Fruit fly (Drosophila melanogaster) whole organism, embryonic: ENCODE data around the gene Hel25E.

Experiments
- CG10147 ChIP-seq: fragments of 200-800 bp; sonication (Bioruptor generic); optimal IDR thresholded peaks from 2 replicates; lab custom pipeline; 2019; ENCODE audit warnings: missing biosample characterization, mild to moderate bottlenecking, missing genetic modification characterization, moderate library complexity
- CG10209 ChIP-seq: fragments of 200-800 bp; sonication (Bioruptor generic); optimal IDR thresholded peaks from 3 replicates; lab custom pipeline; 2017; ENCODE audit warnings: missing biosample characterization, mild to moderate bottlenecking, missing genetic modification characterization, missing genetic modification reagents
- CG11247 ChIP-seq: fragments of 200-800 bp; sonication (Bioruptor generic); IDR thresholded peaks from 2 replicates; pipeline ENCODE4 v1.3.6; 2022; ENCODE audit warnings: missing biosample characterization, missing genetic modification characterization
- CG11723 ChIP-seq: fragments of 200-800 bp; sonication (Bioruptor generic); optimal IDR thresholded peaks from 2 replicates; lab custom pipeline; 2017; ENCODE audit warnings: missing biosample characterization, mild to moderate bottlenecking, missing genetic modification characterization
- CG13123 ChIP-seq: fragments of 200-800 bp; sonication (Bioruptor generic); optimal IDR thresholded peaks from 2 replicates; lab custom pipeline; 2016; ENCODE audit warnings: missing biosample characterization, missing genetic modification characterization
- CG16813 ChIP-seq: fragments of 200-800 bp; sonication (Bioruptor generic); IDR thresholded peaks from 3 replicates; pipeline ENCODE4 v1.3.6; 2022; ENCODE audit warnings: missing biosample characterization, missing genetic modification characterization; ENCODE audit not compliant: partially characterized antibody
- CG16815 ChIP-seq: fragments of 200-800 bp; sonication (Bioruptor generic); optimal IDR thresholded peaks from 3 replicates; lab custom pipeline; 2017; ENCODE audit warnings: missing biosample characterization, mild to moderate bottlenecking, missing genetic modification characterization
- CG17186 ChIP-seq: fragments of 200-800 bp; sonication (Bioruptor generic); optimal IDR thresholded peaks from 3 replicates; lab custom pipeline; 2017; ENCODE audit warnings: missing biosample characterization, missing genetic modification reagents, missing genetic modification characterization
- CG17328 ChIP-seq: fragments of 200-800 bp; sonication (Bioruptor generic); IDR thresholded peaks from 2 replicates; pipeline ENCODE4 v1.3.6; 2022; ENCODE audit warnings: missing biosample characterization, missing genetic modification characterization
- CG17385 ChIP-seq: fragments of 200-800 bp; sonication (Bioruptor generic); optimal IDR thresholded peaks from 3 replicates; lab custom pipeline; 2018; ENCODE audit warnings: missing biosample characterization, mild to moderate bottlenecking, missing genetic modification characterization
- CG18262 ChIP-seq: fragments of 200-800 bp; optimal IDR thresholded peaks from 3 replicates; lab custom pipeline; 2019; ENCODE audit warnings: missing biosample characterization, mild to moderate bottlenecking, missing genetic modification characterization, moderate library complexity
- CG3065 ChIP-seq: fragments of 200-800 bp; sonication (Bioruptor generic); optimal IDR thresholded peaks from 2 replicates; lab custom pipeline; 2016; ENCODE audit warnings: missing biosample characterization, missing genetic modification characterization
- CG4707 ChIP-seq: fragments of 200-800 bp; sonication (Bioruptor generic); optimal IDR thresholded peaks from 2 replicates; lab custom pipeline; 2018; ENCODE audit warnings: missing biosample characterization, mild to moderate bottlenecking, missing genetic modification characterization, moderate library complexity
- CG4854 ChIP-seq: fragments of 200-800 bp; sonication (Bioruptor generic); optimal IDR thresholded peaks from 2 replicates; lab custom pipeline; 2016; ENCODE audit warnings: missing biosample characterization, missing genetic modification characterization, inconsistent platforms
- CG5180 ChIP-seq: fragments of 200-800 bp; sonication (Bioruptor generic); optimal IDR thresholded peaks from 3 replicates; lab custom pipeline; 2017; ENCODE audit warnings: missing biosample characterization, missing genetic modification characterization, mild to moderate bottlenecking, moderate library complexity, missing genetic modification reagents
- CG5953 ChIP-seq: fragments of 200-800 bp; sonication (Bioruptor generic); IDR thresholded peaks from 2 replicates; pipeline ENCODE4 v1.3.6; 2022; ENCODE audit warnings: missing biosample characterization, missing genetic modification characterization
- CG6791 ChIP-seq: fragments of 200-800 bp; sonication (Bioruptor generic); IDR thresholded peaks from 3 replicates; pipeline ENCODE4 v1.3.6; 2022; ENCODE audit warnings: missing biosample characterization, missing genetic modification characterization; ENCODE audit not compliant: partially characterized antibody
- CG7745 ChIP-seq: fragments of 200-800 bp; sonication (Bioruptor generic); optimal IDR thresholded peaks from 2 replicates; lab custom pipeline; 2018; ENCODE audit warnings: missing biosample characterization, mild to moderate bottlenecking, missing genetic modification characterization, moderate library complexity
- CG8089 ChIP-seq: fragments of 200-800 bp; sonication (Bioruptor generic); optimal IDR thresholded peaks from 3 replicates; lab custom pipeline; 2016; ENCODE audit warnings: missing biosample characterization, missing genetic modification characterization
- CG9876 ChIP-seq: fragments of 200-800 bp; sonication (Bioruptor generic); optimal IDR thresholded peaks from 2 replicates; lab custom pipeline; 2016; ENCODE audit warnings: missing biosample characterization, missing genetic modification characterization
- Camta ChIP-seq: fragments of 200-800 bp; sonication (Bioruptor generic); optimal IDR thresholded peaks from 2 replicates; lab custom pipeline; 2016; ENCODE audit warnings: missing biosample characterization, missing genetic modification characterization
- CkIIα-i1 ChIP-seq: fragments of 200-800 bp; sonication (Bioruptor generic); IDR thresholded peaks from 2 replicates; pipeline ENCODE4 v1.3.6; 2022; ENCODE audit warnings: missing biosample characterization, missing genetic modification characterization
- Deaf1 ChIP-seq: fragments of 200-800 bp; optimal IDR thresholded peaks from 3 replicates; lab custom pipeline; 2019; ENCODE audit warnings: missing biosample characterization, mild to moderate bottlenecking, missing genetic modification characterization, moderate library complexity
- Dp ChIP-seq: fragments of 200-800 bp; sonication (Bioruptor generic); optimal IDR thresholded peaks from 2 replicates; lab custom pipeline; 2018; ENCODE audit warnings: missing biosample characterization, mild to moderate bottlenecking, missing genetic modification characterization, moderate library complexity
- ERR ChIP-seq: fragments of 200-800 bp; sonication (Bioruptor generic); optimal IDR thresholded peaks from 2 replicates; lab custom pipeline; 2016; ENCODE audit warnings: missing biosample characterization, missing genetic modification characterization
- Eip74EF ChIP-seq, 2 experiments: fragments of 200-800 bp in 1 of 2; fragments of >200 bp in 1 of 2; sonication (Bioruptor generic) in 1 of 2; optimal IDR thresholded peaks; 2 replicates each; lab custom pipeline; 2017 to 2019; ENCODE audit warnings: missing biosample characterization in 2 of 2, missing genetic modification characterization in 2 of 2, mild to moderate bottlenecking in 1 of 2, moderate library complexity in 1 of 2
- HLH3B ChIP-seq: fragments of 200-800 bp; sonication (Bioruptor generic); IDR thresholded peaks from 2 replicates; pipeline ENCODE4 v1.3.6; 2022; ENCODE audit warnings: missing biosample characterization, missing genetic modification characterization
- Jarid2 ChIP-seq: fragments of 200-800 bp; sonication (Bioruptor generic); optimal IDR thresholded peaks from 3 replicates; lab custom pipeline; 2017; ENCODE audit warnings: mild to moderate bottlenecking, missing biosample characterization, missing genetic modification reagents, missing genetic modification characterization
- Lpt ChIP-seq: fragments of >200 bp; optimal IDR thresholded peaks from 2 replicates; lab custom pipeline; 2018; ENCODE audit warnings: missing biosample characterization, missing genetic modification characterization
- Mad ChIP-seq: fragments of 200-800 bp; sonication (Bioruptor generic); optimal IDR thresholded peaks from 2 replicates; lab custom pipeline; 2016; ENCODE audit warnings: missing biosample characterization, missing genetic modification characterization
- ac ChIP-seq: fragments of 200-800 bp; sonication (Bioruptor generic); optimal IDR thresholded peaks from 3 replicates; lab custom pipeline; 2017; ENCODE audit warnings: missing biosample characterization, mild to moderate bottlenecking, missing genetic modification characterization
- aop ChIP-seq: fragments of 200-800 bp; sonication (Bioruptor generic); IDR thresholded peaks from 2 replicates; pipeline ENCODE4 v1.3.6; 2022; ENCODE audit warnings: missing biosample characterization, missing genetic modification characterization
- chn ChIP-seq: fragments of 200-800 bp; sonication (Bioruptor generic); optimal IDR thresholded peaks from 2 replicates; lab custom pipeline; 2016; ENCODE audit warnings: missing biosample characterization, missing genetic modification characterization
- dmrt11E ChIP-seq: fragments of 200-800 bp; sonication (Bioruptor generic); optimal IDR thresholded peaks from 3 replicates; lab custom pipeline; 2018; ENCODE audit warnings: missing biosample characterization, mild to moderate bottlenecking, missing genetic modification characterization, moderate library complexity
- exex ChIP-seq: fragments of 200-800 bp; sonication (Bioruptor generic); optimal IDR thresholded peaks from 4 replicates; lab custom pipeline; 2018; ENCODE audit warnings: missing biosample characterization, mild to moderate bottlenecking, missing genetic modification characterization, moderate library complexity
- gro ChIP-seq: fragments of 200-800 bp; sonication (Bioruptor generic); optimal IDR thresholded peaks from 2 replicates; lab custom pipeline; 2016; ENCODE audit warnings: missing biosample characterization, missing genetic modification characterization
- inv ChIP-seq: fragments of 200-800 bp; sonication (Bioruptor generic); IDR thresholded peaks from 2 replicates; pipeline ENCODE4 v1.3.6; 2022; ENCODE audit warnings: missing biosample characterization, missing genetic modification characterization; ENCODE audit not compliant: partially characterized antibody
- lov ChIP-seq, 2 experiments: fragments of 200-800 bp in 1 of 2; fragments of >200 bp in 1 of 2; sonication (Bioruptor generic) in 1 of 2; IDR thresholded peaks in 1 of 2; optimal IDR thresholded peaks in 1 of 2; 2 replicates in 1 of 2; 3 replicates in 1 of 2; pipeline versions ENCODE4 v1.3.6 to Lab custom; 2017 to 2022; ENCODE audit warnings: missing biosample characterization in 1 of 2, missing genetic modification characterization in 1 of 2
- nmo ChIP-seq: fragments of 200-800 bp; sonication (Bioruptor generic); optimal IDR thresholded peaks from 2 replicates; lab custom pipeline; 2018; ENCODE audit warnings: missing biosample characterization, mild to moderate bottlenecking, missing genetic modification characterization, moderate library complexity
- nom ChIP-seq: fragments of 200-800 bp; sonication (Bioruptor generic); optimal IDR thresholded peaks from 2 replicates; lab custom pipeline; 2017; ENCODE audit warnings: missing biosample characterization, missing genetic modification characterization, mild to moderate bottlenecking, moderate library complexity, missing genetic modification reagents
- peb ChIP-seq: fragments of 200-800 bp; sonication (Bioruptor generic); IDR thresholded peaks from 2 replicates; pipeline ENCODE4 v1.3.6; 2022; ENCODE audit warnings: missing biosample characterization, missing genetic modification characterization
- repo ChIP-seq: fragments of 200-800 bp; sonication (Bioruptor generic); optimal IDR thresholded peaks from 2 replicates; lab custom pipeline; 2016; ENCODE audit warnings: missing biosample characterization, missing genetic modification characterization
- ro ChIP-seq: fragments of 200-800 bp; sonication (Bioruptor generic); IDR thresholded peaks from 2 replicates; pipeline ENCODE4 v1.3.6; 2022; ENCODE audit warnings: missing biosample characterization, missing genetic modification characterization
- sc ChIP-seq, 3 experiments: fragments of >200 bp in 2 of 3; fragments of 200-800 bp in 1 of 3; sonication (Bioruptor generic) in 1 of 3; optimal IDR thresholded peaks; 2 replicates in 2 of 3; 3 replicates in 1 of 3; lab custom pipeline; 2017; ENCODE audit warnings: mild to moderate bottlenecking in 1 of 3, missing biosample characterization in 1 of 3, missing genetic modification characterization in 1 of 3, missing genetic modification reagents in 1 of 3
- sd ChIP-seq: fragments of 200-800 bp; sonication (Bioruptor generic); optimal IDR thresholded peaks from 3 replicates; lab custom pipeline; 2018; ENCODE audit warnings: missing biosample characterization, mild to moderate bottlenecking, missing genetic modification characterization, moderate library complexity
- stc ChIP-seq: fragments of 200-800 bp; sonication (Bioruptor generic); IDR thresholded peaks from 2 replicates; pipeline ENCODE4 v1.3.6; 2022; ENCODE audit warnings: missing biosample characterization, missing genetic modification characterization
- tx ChIP-seq: fragments of 200-800 bp; sonication (Bioruptor generic); optimal IDR thresholded peaks from 2 replicates; lab custom pipeline; 2016; ENCODE audit warnings: missing biosample characterization, missing genetic modification characterization
- unpg ChIP-seq: fragments of 200-800 bp; sonication (Bioruptor generic); optimal IDR thresholded peaks from 3 replicates; lab custom pipeline; 2018; ENCODE audit warnings: missing biosample characterization, mild to moderate bottlenecking, missing genetic modification characterization, moderate library complexity

The Hel25E gene

dm6 chr2L:5523848-5524473 is 18.2 kb downstream of the Hel25E start, which contains the start of the genes Vps52 and Elp4 (continued):
- TF ChIP-seq CG10209 (GFP tag; lab: Kevin White, UChicago) (peak; percentile 71), CG5180 (no peak), CG16813 (GFP tag; lab: Robert Waterston, UW) (peak; percentile 73), CG6791 (peak; percentile 80), nom (GFP tag; lab: Kevin White, UChicago) (peak; percentile 21), CG9876 (GFP tag; lab: Kevin White, UChicago) (peak; percentile 32), ro (GFP tag; lab: Robert Waterston, UW) (no peak), CG3065 (GFP tag; lab: Kevin White, UChicago) (no peak), Deaf1 (tag; lab: Kevin White, UChicago) (peak; percentile 51), stc (GFP tag; lab: Robert Waterston, UW) (peak; percentile 57), CG11247 (GFP tag; lab: Robert Waterston, UW) (peak; percentile 65), CG4854 (peak; percentile 53), ERR (no peak), unpg (GFP tag; lab: Kevin White, UChicago) (peak; percentile 75), CG10147 (peak; percentile 83), exex (tag; lab: Kevin White, UChicago) (peak; percentile 52), chn (GFP tag; lab: Kevin White, UChicago) (peak; percentile 40), CG16815 (GFP tag; lab: Kevin White, UChicago) (peak; percentile 60), dmrt11E (tag; lab: Kevin White, UChicago) (peak; percentile 78), HLH3B (GFP tag; lab: Robert Waterston, UW) (peak; percentile 29; the same call in 1 of the 2 replicates), CG17186 (GFP tag; lab: Kevin White, UChicago) (peak; percentile 27), Jarid2 (GFP tag; lab: Kevin White, UChicago) (no peak), CG13123 (GFP tag; lab: Kevin White, UChicago) (peak; percentile 53), ac (no peak), CG5953 (GFP tag; lab: Robert Waterston, UW) (peak; percentile 40; the same call in 1 of the 2 replicates), CG17385 (GFP tag; lab: Kevin White, UChicago) (peak; percentile 66), Lpt (GFP tag; lab: Kevin White, UChicago) (no peak), CG11723 (no peak), Eip74EF (GFP tag; optimal IDR thresholded peaks at IDR 0.05; lab: Kevin White, UChicago) (no peak), sd (tag; lab: Kevin White, UChicago) (no peak), Dp (GFP tag; lab: Kevin White, UChicago) (peak; percentile 30), peb (peak; percentile 36; the same call in 1 of the 2 replicates), CG4707 (no peak), Mad (GFP tag; lab: Kevin White, UChicago) (peak; percentile 12), CG7745 (tag; lab: Kevin White, UChicago) (no peak), gro (GFP tag; lab: Kevin White, UChicago) (peak; percentile 56), inv (GFP tag; lab: Robert Waterston, UW) (peak; percentile 64), tx (GFP tag; lab: Kevin White, UChicago) (peak; percentile 17), nmo (GFP tag; lab: Kevin White, UChicago) (peak; percentile 89), repo (GFP tag; lab: Kevin White, UChicago) (no peak), sc (optimal IDR thresholded peaks at IDR 0.05; lab: Kevin White, UChicago) (no peak), sc (GFP tag; optimal IDR thresholded peaks at IDR 0.05; lab: Kevin White, UChicago) (peak; percentile 60), CG17328 (peak; percentile 58), aop (GFP tag; lab: Robert Waterston, UW) (no peak), CkIIα-i1 (GFP tag; lab: Robert Waterston, UW) (no peak), lov (optimal IDR thresholded peaks at IDR 0.05; lab: Kevin White, UChicago) (no peak), lov (GFP tag; IDR thresholded peaks at IDR 0.05; lab: Robert Waterston, UW) (no peak), Camta (GFP tag; lab: Kevin White, UChicago) (peak; percentile 51), CG18262 (tag; lab: Kevin White, UChicago) (peak; percentile 81), CG8089 (peak; percentile 31)
